Fruit fly (Drosophila melanogaster) whole organism, embryonic: ENCODE measurements around the gene CG13623.

Source experiments
- Blimp-1 ChIP-seq: fragments of 200-800 bp; sonication (Bioruptor generic); optimal IDR thresholded peaks from 3 replicates; lab custom pipeline; 2018; ENCODE audit warnings: missing biosample characterization, missing genetic modification characterization, mild to moderate bottlenecking, moderate library complexity, missing genetic modification reagents
- CG1024 ChIP-seq: fragments of 200-800 bp; sonication (Bioruptor generic); IDR thresholded peaks from 2 replicates; pipeline ENCODE4 v1.3.6; 2022; ENCODE audit warnings: missing biosample characterization, missing genetic modification characterization
- CG10565 ChIP-seq: fragments of 200-800 bp; sonication (Bioruptor generic); optimal IDR thresholded peaks from 3 replicates; lab custom pipeline; 2016; ENCODE audit warnings: missing biosample characterization, mild to moderate bottlenecking, missing genetic modification characterization
- CG11085 ChIP-seq: fragments of 200-800 bp; sonication (Bioruptor generic); IDR thresholded peaks from 2 replicates; pipeline ENCODE4 v1.3.6; 2022; ENCODE audit warnings: missing biosample characterization, missing genetic modification characterization
- CG12769 ChIP-seq: fragments of 200-800 bp; sonication (Bioruptor generic); optimal IDR thresholded peaks from 2 replicates; lab custom pipeline; 2019; ENCODE audit warnings: missing biosample characterization, mild to moderate bottlenecking, missing genetic modification characterization, moderate library complexity
- CG13624 ChIP-seq: fragments of 200-800 bp; sonication (Bioruptor generic); optimal IDR thresholded peaks from 2 replicates; lab custom pipeline; 2016; ENCODE audit warnings: missing biosample characterization, missing genetic modification characterization
- CG14860 ChIP-seq: fragments of 200-800 bp; sonication (Bioruptor generic); IDR thresholded peaks from 3 replicates; pipeline ENCODE4 v1.3.6; 2022; ENCODE audit warnings: missing biosample characterization, missing genetic modification characterization; ENCODE audit not compliant: partially characterized antibody
- CG14965 ChIP-seq: fragments of 200-800 bp; sonication (Bioruptor generic); optimal IDR thresholded peaks from 2 replicates; lab custom pipeline; 2016; ENCODE audit warnings: missing biosample characterization, missing genetic modification characterization, borderline replicate concordance
- CG15011 ChIP-seq: fragments of 200-800 bp; sonication (Bioruptor generic); optimal IDR thresholded peaks from 3 replicates; lab custom pipeline; 2018; ENCODE audit warnings: missing biosample characterization, mild to moderate bottlenecking, missing genetic modification characterization
- CG1529 ChIP-seq: fragments of 200-800 bp; sonication (Bioruptor generic); optimal IDR thresholded peaks from 3 replicates; lab custom pipeline; 2018; ENCODE audit warnings: missing biosample characterization, missing genetic modification characterization
- CG17361 ChIP-seq: fragments of 200-800 bp; sonication (Bioruptor generic); IDR thresholded peaks from 3 replicates; pipeline ENCODE4 v1.3.6; 2022; ENCODE audit warnings: missing biosample characterization, missing genetic modification characterization
- CG17385 ChIP-seq: fragments of 200-800 bp; sonication (Bioruptor generic); optimal IDR thresholded peaks from 3 replicates; lab custom pipeline; 2018; ENCODE audit warnings: missing biosample characterization, mild to moderate bottlenecking, missing genetic modification characterization
- CG1792 ChIP-seq: fragments of 200-800 bp; sonication (Bioruptor generic); optimal IDR thresholded peaks from 2 replicates; lab custom pipeline; 2016; ENCODE audit warnings: missing biosample characterization, missing genetic modification characterization
- CG18599 ChIP-seq: fragments of 200-800 bp; sonication (Bioruptor generic); optimal IDR thresholded peaks from 3 replicates; lab custom pipeline; 2017; ENCODE audit warnings: missing biosample characterization, missing genetic modification characterization, mild to moderate bottlenecking, moderate library complexity, missing genetic modification reagents
- CG4328 ChIP-seq: fragments of 200-800 bp; sonication (Bioruptor generic); optimal IDR thresholded peaks from 3 replicates; lab custom pipeline; 2017; ENCODE audit warnings: missing biosample characterization, missing genetic modification reagents, missing genetic modification characterization
- CG4617 ChIP-seq: fragments of 200-800 bp; sonication (Bioruptor generic); optimal IDR thresholded peaks from 3 replicates; lab custom pipeline; 2016; ENCODE audit warnings: missing biosample characterization, missing genetic modification characterization, borderline replicate concordance
- CG5180 ChIP-seq: fragments of 200-800 bp; sonication (Bioruptor generic); optimal IDR thresholded peaks from 3 replicates; lab custom pipeline; 2017; ENCODE audit warnings: missing biosample characterization, missing genetic modification characterization, mild to moderate bottlenecking, moderate library complexity, missing genetic modification reagents
- CG6254 ChIP-seq: fragments of 200-800 bp; sonication (Bioruptor generic); optimal IDR thresholded peaks from 3 replicates; lab custom pipeline; 2017; ENCODE audit warnings: mild to moderate bottlenecking, missing biosample characterization, missing genetic modification reagents, missing genetic modification characterization
- CG6272 ChIP-seq: fragments of 200-800 bp; sonication (Bioruptor generic); IDR thresholded peaks from 2 replicates; pipeline ENCODE4 v1.3.6; 2022; ENCODE audit warnings: missing biosample characterization, missing genetic modification characterization
- CG6813 ChIP-seq: fragments of 200-800 bp; sonication (Bioruptor generic); optimal IDR thresholded peaks from 2 replicates; lab custom pipeline; 2017; ENCODE audit warnings: missing biosample characterization, missing genetic modification characterization, mild to moderate bottlenecking, moderate library complexity, missing genetic modification reagents
- CG7839 ChIP-seq: fragments of 200-800 bp; sonication (Bioruptor generic); optimal IDR thresholded peaks from 3 replicates; lab custom pipeline; 2018; ENCODE audit warnings: missing biosample characterization, mild to moderate bottlenecking, missing genetic modification characterization, moderate library complexity
- CG9609 ChIP-seq: fragments of 200-800 bp; sonication (Bioruptor generic); optimal IDR thresholded peaks from 3 replicates; lab custom pipeline; 2016; ENCODE audit warnings: missing biosample characterization, missing genetic modification characterization
- Drgx ChIP-seq: fragments of 200-800 bp; sonication (Bioruptor generic); IDR thresholded peaks from 2 replicates; pipeline ENCODE4 v1.3.6; 2022; ENCODE audit warnings: missing biosample characterization, missing genetic modification characterization
- Hsf ChIP-seq: fragments of 200-800 bp; sonication (Bioruptor generic); optimal IDR thresholded peaks from 3 replicates; lab custom pipeline; 2016; ENCODE audit warnings: missing biosample characterization, missing genetic modification characterization
- Lpt ChIP-seq: fragments of >200 bp; optimal IDR thresholded peaks from 2 replicates; lab custom pipeline; 2018; ENCODE audit warnings: missing biosample characterization, missing genetic modification characterization
- Nf-YA ChIP-seq: fragments of 200-800 bp; sonication (Bioruptor generic); IDR thresholded peaks from 2 replicates; pipeline ENCODE4 v1.3.6; 2022; ENCODE audit warnings: missing biosample characterization, missing genetic modification characterization
- Side ChIP-seq: fragments of 200-800 bp; sonication (Bioruptor generic); optimal IDR thresholded peaks from 2 replicates; lab custom pipeline; 2016; ENCODE audit warnings: missing biosample characterization, missing genetic modification characterization
- Spps ChIP-seq: fragments of 200-800 bp; sonication (Bioruptor generic); optimal IDR thresholded peaks from 2 replicates; lab custom pipeline; 2018; ENCODE audit warnings: missing biosample characterization, mild to moderate bottlenecking, missing genetic modification characterization
- ac ChIP-seq: fragments of 200-800 bp; sonication (Bioruptor generic); optimal IDR thresholded peaks from 3 replicates; lab custom pipeline; 2017; ENCODE audit warnings: missing biosample characterization, mild to moderate bottlenecking, missing genetic modification characterization
- dimm ChIP-seq: fragments of 200-800 bp; sonication (Bioruptor generic); IDR thresholded peaks from 2 replicates; pipeline ENCODE4 v1.3.6; 2022; ENCODE audit warnings: missing biosample characterization, missing genetic modification characterization
- exex ChIP-seq: fragments of 200-800 bp; sonication (Bioruptor generic); optimal IDR thresholded peaks from 4 replicates; lab custom pipeline; 2018; ENCODE audit warnings: missing biosample characterization, mild to moderate bottlenecking, missing genetic modification characterization, moderate library complexity
- fd3F ChIP-seq: fragments of 200-800 bp; sonication (Bioruptor generic); optimal IDR thresholded peaks from 2 replicates; lab custom pipeline; 2018; ENCODE audit warnings: missing biosample characterization, mild to moderate bottlenecking, missing genetic modification characterization, moderate library complexity
- fd96Cb ChIP-seq: fragments of 200-800 bp; sonication (Bioruptor generic); optimal IDR thresholded peaks from 2 replicates; lab custom pipeline; 2018; ENCODE audit warnings: missing biosample characterization, mild to moderate bottlenecking, missing genetic modification characterization, moderate library complexity
- gcm2 ChIP-seq: fragments of 200-800 bp; sonication (Bioruptor generic); optimal IDR thresholded peaks from 2 replicates; lab custom pipeline; 2016; ENCODE audit warnings: missing biosample characterization, missing genetic modification characterization
- gem ChIP-seq: fragments of 200-800 bp; sonication (Bioruptor generic); optimal IDR thresholded peaks from 2 replicates; lab custom pipeline; 2019; ENCODE audit warnings: missing biosample characterization, mild to moderate bottlenecking, missing genetic modification characterization, moderate library complexity
- insv ChIP-seq, 2 experiments: fragments of 200-800 bp; sonication (Bioruptor generic); optimal IDR thresholded peaks; 3 replicates each; lab custom pipeline; 2016 to 2018; ENCODE audit warnings: missing biosample characterization in 2 of 2, missing genetic modification characterization in 2 of 2
- kah ChIP-seq: fragments of 200-800 bp; sonication (Bioruptor generic); optimal IDR thresholded peaks from 2 replicates; lab custom pipeline; 2018; ENCODE audit warnings: missing biosample characterization, mild to moderate bottlenecking, missing genetic modification characterization
- kni ChIP-seq: fragments of 200-800 bp; sonication (Bioruptor generic); optimal IDR thresholded peaks from 3 replicates; lab custom pipeline; 2017; ENCODE audit warnings: mild to moderate bottlenecking, missing biosample characterization, missing genetic modification reagents, missing genetic modification characterization
- knrl ChIP-seq: fragments of 200-800 bp; sonication (Bioruptor generic); IDR thresholded peaks from 3 replicates; pipeline ENCODE4 v1.3.6; 2022; ENCODE audit warnings: missing biosample characterization, missing genetic modification characterization; ENCODE audit not compliant: partially characterized antibody
- otp ChIP-seq: fragments of 200-800 bp; sonication (Bioruptor generic); IDR thresholded peaks from 3 replicates; pipeline ENCODE4, ENCODE4 v1.3.6; 2022; ENCODE audit warnings: missing biosample characterization, missing genetic modification characterization
- ro ChIP-seq: fragments of 200-800 bp; sonication (Bioruptor generic); IDR thresholded peaks from 2 replicates; pipeline ENCODE4 v1.3.6; 2022; ENCODE audit warnings: missing biosample characterization, missing genetic modification characterization
- sna ChIP-seq: fragments of 200-800 bp; sonication (Bioruptor generic); IDR thresholded peaks from 2 replicates; pipeline ENCODE4 v1.3.6; 2022; ENCODE audit warnings: missing biosample characterization, missing genetic modification characterization; ENCODE audit not compliant: partially characterized antibody
- sqz ChIP-seq: fragments of 200-800 bp; sonication (Bioruptor generic); optimal IDR thresholded peaks from 3 replicates; lab custom pipeline; 2018; ENCODE audit warnings: missing biosample characterization, mild to moderate bottlenecking, missing genetic modification characterization
- toy ChIP-seq: fragments of 200-800 bp; sonication (Bioruptor generic); IDR thresholded peaks from 2 replicates; pipeline ENCODE4 v1.3.6; 2022; ENCODE audit warnings: missing biosample characterization, missing genetic modification characterization
- unc-4 ChIP-seq: fragments of 200-800 bp; sonication (Bioruptor generic); IDR thresholded peaks from 2 replicates; pipeline ENCODE4 v1.3.6; 2022; ENCODE audit warnings: missing biosample characterization, missing genetic modification characterization; ENCODE audit not compliant: partially characterized antibody
- unpg ChIP-seq: fragments of 200-800 bp; sonication (Bioruptor generic); optimal IDR thresholded peaks from 3 replicates; lab custom pipeline; 2018; ENCODE audit warnings: missing biosample characterization, mild to moderate bottlenecking, missing genetic modification characterization, moderate library complexity
- usp ChIP-seq: fragments of >200 bp; optimal IDR thresholded peaks from 2 replicates; lab custom pipeline; 2017; ENCODE audit warnings: missing biosample characterization, missing genetic modification characterization

Gene CG13623

dm6 chr3R:24565748-24566239 lies 35.4 kb upstream of the CG13623 start (continued):
- no peak for TF ChIP-seq sna (GFP tag; lab: Robert Waterston, UW)
- no peak for TF ChIP-seq usp (GFP tag; lab: Kevin White, UChicago)
- TF ChIP-seq ro (GFP tag; lab: Robert Waterston, UW), result no peak
- TF ChIP-seq Side, result peak; percentile 74
- no peak for TF ChIP-seq CG6272 (GFP tag; lab: Robert Waterston, UW)
- TF ChIP-seq Lpt (GFP tag; lab: Kevin White, UChicago), result no peak
- TF ChIP-seq kni, result peak; percentile 88
- TF ChIP-seq Nf-YA, result peak; percentile 19; the same call in 1 of the 2 replicates
- peak; percentile 62 for TF ChIP-seq CG15011 (GFP tag; lab: Kevin White, UChicago)
- TF ChIP-seq unpg, result peak; percentile 48
- TF ChIP-seq CG10565 (GFP tag; lab: Kevin White, UChicago), result no peak
- TF ChIP-seq ac (GFP tag; lab: Kevin White, UChicago), result no peak
- TF ChIP-seq CG1529 (GFP tag; lab: Kevin White, UChicago), result peak; percentile 74
- TF ChIP-seq insv (GFP tag; optimal IDR thresholded peaks at IDR 0.05; lab: Kevin White, UChicago), result peak in 1 of 2 experiments; percentile 46
- TF ChIP-seq CG6254 (GFP tag; lab: Kevin White, UChicago), result peak; percentile 38
- peak; percentile 76 for TF ChIP-seq CG13624 (GFP tag; lab: Kevin White, UChicago)
- TF ChIP-seq fd96Cb (tag; lab: Kevin White, UChicago), result no peak
- peak; percentile 82 for TF ChIP-seq CG4328
- no peak for TF ChIP-seq CG1024 (GFP tag; lab: Robert Waterston, UW)
- TF ChIP-seq CG11085, result no peak
- TF ChIP-seq gcm2 (GFP tag; lab: Kevin White, UChicago), result peak; percentile 62
- TF ChIP-seq CG9609 (GFP tag; lab: Kevin White, UChicago), result no peak
- no peak for TF ChIP-seq CG7839
- peak; percentile 74 for TF ChIP-seq CG17385 (GFP tag; lab: Kevin White, UChicago)
- TF ChIP-seq Blimp-1 (GFP tag; lab: Kevin White, UChicago), result peak; percentile 26
- no peak for TF ChIP-seq CG1792 (GFP tag; lab: Kevin White, UChicago)
- TF ChIP-seq gem (tag; lab: Kevin White, UChicago), result peak; percentile 45
- TF ChIP-seq CG17361 (GFP tag; lab: Robert Waterston, UW), result peak; percentile 30; the same call in 1 of the 3 replicates
- TF ChIP-seq kah, result peak; percentile 58
- TF ChIP-seq knrl (GFP tag; lab: Robert Waterston, UW), result no peak
- peak; percentile 83 for TF ChIP-seq CG18599 (GFP tag; lab: Kevin White, UChicago)
- TF ChIP-seq sqz (GFP tag; lab: Kevin White, UChicago), result peak; percentile 60
- no peak for TF ChIP-seq dimm (GFP tag; lab: Robert Waterston, UW)
- peak; percentile 48 for TF ChIP-seq CG12769 (tag; lab: Kevin White, UChicago)
- TF ChIP-seq Drgx (GFP tag; lab: Robert Waterston, UW), result peak; percentile 36; the same call in 1 of the 2 replicates
- peak; percentile 30 for TF ChIP-seq CG14965 (GFP tag; lab: Kevin White, UChicago)
- TF ChIP-seq exex (tag; lab: Kevin White, UChicago), result peak; percentile 86
- peak; percentile 17 for TF ChIP-seq Spps
- peak; percentile 83 for TF ChIP-seq CG6813 (GFP tag; lab: Kevin White, UChicago)
- TF ChIP-seq Hsf (GFP tag; lab: Kevin White, UChicago), result peak; percentile 36
- TF ChIP-seq CG5180, result peak; percentile 11
- TF ChIP-seq CG4617 (GFP tag; lab: Kevin White, UChicago), result no peak
- 0 out of 3 replicates have a peak, but pooled peaks have one; percentile 42 for TF ChIP-seq otp
- TF ChIP-seq unc-4 (GFP tag; lab: Robert Waterston, UW), result peak; percentile 43; the same call in 1 of the 2 replicates
- no peak for TF ChIP-seq CG14860
- TF ChIP-seq toy (GFP tag; lab: Robert Waterston, UW), result no peak
- TF ChIP-seq fd3F (GFP tag; lab: Kevin White, UChicago), result no peak
- TF ChIP-seq, all 482 proteins: peak for 228
